Worm (Caenorhabditis elegans) whole organism, young adult: Measurements from ENCODE around the gene K03A11.1.

Experiments used
- B0019.2 ChIP-seq: fragments of 200-800 bp; sonication (Bioruptor generic); conservative IDR thresholded peaks from 2 replicates; pipeline ENCODE4 v1.3.6; 2022; ENCODE audit warnings: missing genetic modification reagents, missing genetic modification characterization, missing compliant biosample characterization
- B0336.3 ChIP-seq: fragments of 200-800 bp; sonication (Bioruptor generic); IDR thresholded peaks from 2 replicates; pipeline ENCODE4 v1.3.6; 2022; ENCODE audit warnings: missing genetic modification characterization, missing compliant biosample characterization
- C06A6.2 ChIP-seq: fragments of 200-800 bp; sonication (Bioruptor generic); conservative IDR thresholded peaks from 2 replicates; pipeline ENCODE4 v1.3.6; 2022; ENCODE audit warnings: missing genetic modification characterization, missing compliant biosample characterization
- C17E4.6 ChIP-seq: fragments of 200-800 bp; sonication (Bioruptor generic); IDR thresholded peaks from 2 replicates; pipeline ENCODE4 v1.3.6; 2022; ENCODE audit warnings: missing genetic modification reagents, missing genetic modification characterization, missing compliant biosample characterization
- F10E7.11 ChIP-seq: sonication (generic microtip); optimal IDR thresholded peaks from 2 replicates; lab custom pipeline; 2017; ENCODE audit warnings: mild to moderate bottlenecking, missing genetic modification characterization, moderate library complexity, missing compliant biosample characterization
- F22D6.2 ChIP-seq: sonication (generic microtip); optimal IDR thresholded peaks from 2 replicates; lab custom pipeline; 2016; ENCODE audit warnings: mild to moderate bottlenecking, missing genetic modification characterization, missing compliant biosample characterization
- F37B4.10 ChIP-seq: fragments of 200-800 bp; sonication (Bioruptor generic); IDR thresholded peaks from 2 replicates; pipeline ENCODE4 v1.3.6; 2022; ENCODE audit warnings: missing genetic modification characterization, missing compliant biosample characterization
- F49E8.2 ChIP-seq: sonication (generic microtip); optimal IDR thresholded peaks from 3 replicates; lab custom pipeline; 2017; ENCODE audit warnings: missing genetic modification characterization, mild to moderate bottlenecking, missing compliant biosample characterization, antibody characterized with exemption, moderate library complexity; ENCODE audit not compliant: insufficient read depth
- F57C9.4 ChIP-seq: sonication (generic microtip); optimal IDR thresholded peaks from 2 replicates; lab custom pipeline; 2017; ENCODE audit warnings: mild to moderate bottlenecking, missing genetic modification characterization, missing compliant biosample characterization
- K11D2.4 ChIP-seq: fragments of 200-800 bp; sonication (Bioruptor generic); IDR thresholded peaks from 2 replicates; pipeline ENCODE4 v1.3.6; 2022; ENCODE audit warnings: missing genetic modification reagents, missing genetic modification characterization, missing compliant biosample characterization
- Y67H2A.10 ChIP-seq: fragments of 200-800 bp; sonication (Bioruptor generic); conservative IDR thresholded peaks from 2 replicates; pipeline ENCODE4 v1.3.6; 2022; ENCODE audit warnings: missing genetic modification reagents, missing genetic modification characterization, missing compliant biosample characterization
- Y79H2A.3 ChIP-seq: fragments of 200-800 bp; sonication (Bioruptor generic); conservative IDR thresholded peaks from 2 replicates; pipeline ENCODE4 v1.3.6; 2022; ENCODE audit warnings: missing genetic modification reagents, missing genetic modification characterization, missing compliant biosample characterization
- Y95B8A.8 ChIP-seq: fragments of 200-800 bp; sonication (Bioruptor generic); IDR thresholded peaks from 2 replicates; pipeline ENCODE4 v1.3.6; 2022; ENCODE audit warnings: missing genetic modification reagents, missing genetic modification characterization, missing compliant biosample characterization
- ZK185.1 ChIP-seq: sonication (generic microtip); optimal IDR thresholded peaks from 2 replicates; lab custom pipeline; 2016; ENCODE audit warnings: mild to moderate bottlenecking, missing genetic modification characterization, missing compliant biosample characterization; ENCODE audit not compliant: poor library complexity, severe bottlenecking
- athp-1 ChIP-seq: sonication (generic microtip); optimal IDR thresholded peaks from 2 replicates; lab custom pipeline; 2017; ENCODE audit warnings: mild to moderate bottlenecking, missing genetic modification characterization, missing compliant biosample characterization
- cebp-1 ChIP-seq, 2 experiments: fragments of 200-800 bp in 1 of 2; sonication (Bioruptor generic) in 1 of 2; sonication (generic microtip) in 1 of 2; IDR thresholded peaks in 1 of 2; optimal IDR thresholded peaks in 1 of 2; 2 replicates each; pipeline versions ENCODE4 v1.3.6 to Lab custom; 2017 to 2022; ENCODE audit warnings: missing compliant biosample characterization in 2 of 2, missing genetic modification characterization in 2 of 2, mild to moderate bottlenecking in 1 of 2, missing genetic modification reagents in 1 of 2, moderate library complexity in 1 of 2
- dpff-1 ChIP-seq: sonication (generic microtip); optimal IDR thresholded peaks from 2 replicates; lab custom pipeline; 2017; ENCODE audit warnings: mild to moderate bottlenecking, missing genetic modification characterization, missing compliant biosample characterization
- egl-44 ChIP-seq: fragments of 200-800 bp; sonication (Bioruptor generic); IDR thresholded peaks from 2 replicates; pipeline ENCODE4 v1.3.6; 2022; ENCODE audit warnings: missing genetic modification reagents, missing genetic modification characterization, missing compliant biosample characterization
- ets-4 ChIP-seq: fragments of 200-800 bp; sonication (Bioruptor generic); optimal IDR thresholded peaks from 2 replicates; lab custom pipeline; 2018; ENCODE audit warnings: mild to moderate bottlenecking, missing genetic modification characterization, missing compliant biosample characterization
- fkh-3 ChIP-seq: sonication (generic microtip); optimal IDR thresholded peaks from 2 replicates; lab custom pipeline; 2016; ENCODE audit warnings: mild to moderate bottlenecking, missing genetic modification characterization, missing compliant biosample characterization
- hmg-1.2 ChIP-seq: fragments of 200-800 bp; sonication (Bioruptor generic); IDR thresholded peaks from 2 replicates; pipeline ENCODE4 v1.3.6; 2022; ENCODE audit warnings: missing genetic modification reagents, missing genetic modification characterization, missing compliant biosample characterization
- hmg-20 ChIP-seq: fragments of 200-800 bp; sonication (Bioruptor generic); IDR thresholded peaks from 2 replicates; pipeline ENCODE4 v1.3.6; 2022; ENCODE audit warnings: missing genetic modification reagents, missing genetic modification characterization, missing compliant biosample characterization
- lag-1 ChIP-seq: fragments of 200-800 bp; sonication (Bioruptor generic); IDR thresholded peaks from 2 replicates; pipeline ENCODE4 v1.3.6; 2022; ENCODE audit warnings: missing genetic modification reagents, missing genetic modification characterization, missing compliant biosample characterization
- let-526 ChIP-seq: fragments of 200-800 bp; sonication (Bioruptor generic); IDR thresholded peaks from 2 replicates; pipeline ENCODE4 v1.3.6; 2022; ENCODE audit warnings: missing genetic modification reagents, missing genetic modification characterization, missing compliant biosample characterization
- let-607 ChIP-seq, 2 experiments: fragments of 200-800 bp in 1 of 2; sonication (Bioruptor generic) in 1 of 2; sonication (generic microtip) in 1 of 2; optimal IDR thresholded peaks; 2 replicates each; lab custom pipeline; 2016 to 2018; ENCODE audit warnings: mild to moderate bottlenecking in 2 of 2, missing compliant biosample characterization in 2 of 2, missing genetic modification characterization in 2 of 2, moderate library complexity in 2 of 2, missing genotype in 1 of 2
- lin-26 ChIP-seq: fragments of 200-800 bp; sonication (Bioruptor generic); IDR thresholded peaks from 2 replicates; pipeline ENCODE4 v1.3.6; 2022; ENCODE audit warnings: missing genetic modification reagents, missing genetic modification characterization, missing compliant biosample characterization
- lsy-27 ChIP-seq: sonication (generic microtip); optimal IDR thresholded peaks from 2 replicates; lab custom pipeline; 2017; ENCODE audit warnings: missing genetic modification characterization, mild to moderate bottlenecking, missing compliant biosample characterization, antibody characterized with exemption, missing genotype, borderline replicate concordance; ENCODE audit not compliant: insufficient read depth
- madf-6 ChIP-seq: fragments of 200-800 bp; sonication (Bioruptor generic); IDR thresholded peaks from 2 replicates; pipeline ENCODE4 v1.3.6; 2022; ENCODE audit warnings: missing genetic modification reagents, missing genetic modification characterization, missing compliant biosample characterization
- mes-4 ChIP-seq: sonication (generic microtip); optimal IDR thresholded peaks from 2 replicates; lab custom pipeline; 2016; ENCODE audit warnings: missing genotype, missing genetic modification characterization, missing compliant biosample characterization
- nfya-2 ChIP-seq: fragments of 200-800 bp; sonication (Bioruptor generic); IDR thresholded peaks from 2 replicates; pipeline ENCODE4 v1.3.6; 2022; ENCODE audit warnings: missing genetic modification reagents, missing genetic modification characterization, missing compliant biosample characterization
- nhr-27 ChIP-seq: fragments of 200-800 bp; sonication (Bioruptor generic); optimal IDR thresholded peaks from 2 replicates; lab custom pipeline; 2018; ENCODE audit warnings: mild to moderate bottlenecking, missing genetic modification characterization, moderate library complexity, missing compliant biosample characterization
- nhr-80 ChIP-seq: sonication (generic microtip); optimal IDR thresholded peaks from 2 replicates; lab custom pipeline; 2016; ENCODE audit warnings: missing genetic modification characterization, missing compliant biosample characterization
- snpc-1.3 ChIP-seq: sonication (generic microtip); optimal IDR thresholded peaks from 2 replicates; lab custom pipeline; 2017; ENCODE audit warnings: missing genetic modification characterization, mild to moderate bottlenecking, missing compliant biosample characterization, antibody characterized with exemption, moderate library complexity, missing genotype, missing genetic modification reagents; ENCODE audit not compliant: insufficient read depth
- unc-130 ChIP-seq: sonication (generic microtip); optimal IDR thresholded peaks from 2 replicates; lab custom pipeline; 2016; ENCODE audit warnings: missing genetic modification reagents, missing genetic modification characterization, missing compliant biosample characterization
- ztf-22 ChIP-seq: fragments of 200-800 bp; sonication (Bioruptor generic); optimal IDR thresholded peaks from 2 replicates; lab custom pipeline; 2018; ENCODE audit warnings: mild to moderate bottlenecking, missing genetic modification characterization, moderate library complexity, missing compliant biosample characterization
- ztf-25 ChIP-seq: fragments of 200-800 bp; sonication (Bioruptor generic); IDR thresholded peaks from 2 replicates; pipeline ENCODE4 v1.3.6; 2022; ENCODE audit warnings: missing genetic modification reagents, missing genetic modification characterization, missing compliant biosample characterization
- ztf-26 ChIP-seq: sonication (generic microtip); optimal IDR thresholded peaks from 2 replicates; lab custom pipeline; 2017; ENCODE audit warnings: missing genetic modification characterization, missing compliant biosample characterization
- ztf-28 ChIP-seq: fragments of 200-800 bp; sonication (Bioruptor generic); IDR thresholded peaks from 2 replicates; pipeline ENCODE4 v1.3.6; 2022; ENCODE audit warnings: missing genetic modification reagents, missing genetic modification characterization, missing compliant biosample characterization
- ztf-3 ChIP-seq: fragments of 200-800 bp; sonication (Bioruptor generic); optimal IDR thresholded peaks from 2 replicates; lab custom pipeline; 2018; ENCODE audit warnings: mild to moderate bottlenecking, missing genetic modification characterization, missing compliant biosample characterization

Gene K03A11.1

DNA sequence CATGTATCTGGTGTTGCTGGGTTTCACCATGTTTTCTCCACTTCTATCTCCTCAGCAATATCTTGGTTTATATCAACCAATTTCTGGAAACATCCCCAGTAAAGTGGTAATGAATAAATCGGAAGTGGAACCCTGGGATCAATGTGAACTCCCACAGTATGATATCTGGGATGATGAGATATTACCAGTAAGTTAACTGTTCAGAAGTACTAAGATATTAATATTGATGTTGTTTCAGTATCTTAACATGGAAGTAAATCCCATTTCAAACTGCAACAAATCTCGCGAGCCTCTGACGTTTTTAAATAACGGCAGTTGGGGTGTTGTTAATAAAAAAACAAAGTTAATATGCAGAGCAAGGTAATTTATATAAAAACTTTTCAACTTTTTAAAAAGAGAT, 39.7 kb downstream of the K03A11.1 start:
- TF ChIP-seq dpff-1 (tag; lab: Kevin White, UChicago) (no peak), cebp-1 (GFP tag; IDR thresholded peaks at IDR 0.05; lab: Robert Waterston, UW) (no peak), cebp-1 (tag; optimal IDR thresholded peaks at IDR 0.05; lab: Kevin White, UChicago) (no peak), K11D2.4 (GFP tag; lab: Robert Waterston, UW) (no peak), hmg-1.2 (no peak), F57C9.4 (tag; lab: Kevin White, UChicago) (no peak), unc-130 (GFP tag; lab: Kevin White, UChicago) (no peak), Y95B8A.8 (GFP tag; lab: Robert Waterston, UW) (no peak), nhr-80 (no peak)

DNA sequence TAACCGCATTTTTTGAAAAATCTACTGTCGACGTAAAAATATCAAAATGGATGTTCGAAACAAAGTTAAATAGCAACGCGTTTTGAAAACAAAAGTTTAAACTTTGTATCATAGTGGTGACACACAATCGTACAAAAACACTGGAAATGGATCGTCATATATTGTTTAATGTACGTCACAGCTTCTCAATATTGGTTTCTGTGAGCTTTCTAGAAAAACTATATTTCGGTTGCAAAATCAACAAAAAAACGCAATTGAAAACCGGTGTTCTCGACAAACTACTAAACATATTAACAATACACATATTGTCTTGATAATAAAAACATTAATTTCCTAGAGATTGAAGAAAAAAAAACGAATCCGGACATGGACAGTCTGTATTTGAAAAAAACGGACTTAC, 48.9 kb downstream of the K03A11.1 start, which contains the start of gene R03G8.6:
TSS of gene R03G8.6 (minus strand) at position 101 of the 400 bp plus-strand sequence.
- TF ChIP-seq ztf-22 (no peak), Y79H2A.3 (GFP tag; lab: Robert Waterston, UW) (no peak), ztf-3 (GFP tag; lab: Kevin White, UChicago) (no peak), fkh-3 (tag; lab: Kevin White, UChicago) (no peak), hmg-20 (GFP tag; lab: Robert Waterston, UW) (no peak), nhr-27 (tag; lab: Kevin White, UChicago) (no peak), F22D6.2 (tag; lab: Kevin White, UChicago) (no peak), C17E4.6 (GFP tag; lab: Robert Waterston, UW) (no peak), C06A6.2 (GFP tag; lab: Robert Waterston, UW) (no peak), B0019.2 (GFP tag; lab: Robert Waterston, UW) (no peak), ztf-28 (GFP tag; lab: Robert Waterston, UW) (no peak), Y95B8A.8 (GFP tag; lab: Robert Waterston, UW) (no peak), snpc-1.3 (no peak), F49E8.2 (tag; lab: Kevin White, UChicago) (no peak), egl-44 (no peak), F10E7.11 (tag; lab: Kevin White, UChicago) (no peak), nhr-80 (no peak), Y67H2A.10 (GFP tag; lab: Robert Waterston, UW) (no peak)

ce11 chrX:13102838-13103237, 51.3 kb downstream of the K03A11.1 start:
- TF ChIP-seq unc-130 (GFP tag; lab: Kevin White, UChicago) = no peak
- TF ChIP-seq madf-6 (GFP tag; lab: Robert Waterston, UW) = no peak
- no peak for TF ChIP-seq nfya-2 (GFP tag; lab: Robert Waterston, UW)
- TF ChIP-seq lin-26 = no peak
- TF ChIP-seq ZK185.1 (tag; lab: Kevin White, UChicago) = no peak
- no peak for TF ChIP-seq ets-4 (GFP tag; lab: Kevin White, UChicago)
- TF ChIP-seq B0336.3 = no peak
- no peak for TF ChIP-seq ztf-3 (GFP tag; lab: Kevin White, UChicago)
- TF ChIP-seq ztf-25 (GFP tag; lab: Robert Waterston, UW) = no peak
- no peak for TF ChIP-seq athp-1 (tag; lab: Kevin White, UChicago)
- no peak for TF ChIP-seq lsy-27
- TF ChIP-seq F10E7.11 (tag; lab: Kevin White, UChicago) = no peak
- TF ChIP-seq F22D6.2 (tag; lab: Kevin White, UChicago) = no peak
- no peak for TF ChIP-seq F37B4.10 (GFP tag; lab: Robert Waterston, UW)
- TF ChIP-seq let-607 (tag; optimal IDR thresholded peaks at IDR 0.05; lab: Kevin White, UChicago) = no peak
- TF ChIP-seq let-526 (GFP tag; lab: Robert Waterston, UW) = no peak
- no peak for TF ChIP-seq hmg-20 (GFP tag; lab: Robert Waterston, UW)
- TF ChIP-seq lag-1 (GFP tag; lab: Robert Waterston, UW) = no peak
- no peak for TF ChIP-seq ztf-26
- no peak for TF ChIP-seq mes-4 (tag; lab: Kevin White, UChicago)
